Worm (Caenorhabditis elegans) whole organism, midembryonic: ENCODE results near the gene T08B1.1.

Source experiments
- T22C8.4 ChIP-seq: fragments of 200-800 bp; sonication (Bioruptor generic); IDR thresholded peaks from 2 replicates; pipeline ENCODE4 v1.3.6; 2022; ENCODE audit warnings: missing genetic modification characterization, missing compliant biosample characterization
- cog-1 ChIP-seq: sonication (generic microtip); optimal IDR thresholded peaks from 2 replicates; lab custom pipeline; 2016; ENCODE audit warnings: missing genetic modification characterization, missing compliant biosample characterization
- flt-1 ChIP-seq: fragments of 200-800 bp; sonication (Bioruptor generic); IDR thresholded peaks from 2 replicates; pipeline ENCODE4 v1.3.6; 2022; ENCODE audit warnings: missing genetic modification characterization, missing compliant biosample characterization
- klf-2 ChIP-seq: fragments of 200-800 bp; sonication (Bioruptor generic); conservative IDR thresholded peaks from 2 replicates; pipeline ENCODE4 v1.3.6; 2022; ENCODE audit warnings: missing genetic modification reagents, missing genetic modification characterization, missing compliant biosample characterization
- med-1 ChIP-seq: sonication (generic microtip); optimal IDR thresholded peaks from 2 replicates; lab custom pipeline; 2017; ENCODE audit warnings: missing genetic modification characterization, mild to moderate bottlenecking, missing compliant biosample characterization, antibody characterized with exemption, missing genetic modification reagents; ENCODE audit not compliant: insufficient read depth
- ref-1 ChIP-seq: fragments of 200-800 bp; sonication (Bioruptor generic); conservative IDR thresholded peaks from 2 replicates; pipeline ENCODE4 v1.3.6; 2022; ENCODE audit warnings: missing genetic modification reagents, missing genetic modification characterization, missing compliant biosample characterization
- tab-1 ChIP-seq: fragments of 200-800 bp; sonication (Bioruptor generic); IDR thresholded peaks from 2 replicates; pipeline ENCODE4 v1.3.6; 2022; ENCODE audit warnings: missing genetic modification characterization, missing compliant biosample characterization
- ztf-23 ChIP-seq: fragments of 200-800 bp; sonication (Bioruptor generic); IDR thresholded peaks from 2 replicates; pipeline ENCODE4 v1.3.6; 2022; ENCODE audit warnings: missing genetic modification reagents, missing genetic modification characterization, missing compliant biosample characterization
- ztf-29 ChIP-seq: fragments of 200-800 bp; sonication (Bioruptor generic); IDR thresholded peaks from 2 replicates; pipeline ENCODE4 v1.3.6; 2022; ENCODE audit warnings: missing genetic modification reagents, missing genetic modification characterization, missing compliant biosample characterization

- TF ChIP-seq tab-1 (GFP tag; lab: Robert Waterston, UW) (no peak), ztf-23 (no peak), ref-1 (GFP tag; lab: Robert Waterston, UW) (no peak), ztf-29 (GFP tag; lab: Robert Waterston, UW) (no peak), flt-1 (GFP tag; lab: Robert Waterston, UW) (no peak), med-1 (no peak), klf-2 (GFP tag; lab: Robert Waterston, UW) (no peak), T22C8.4 (GFP tag; lab: Robert Waterston, UW) (no peak), cog-1 (tag; lab: Kevin White, UChicago) (no peak)
Measured at ce11 chrV:2008412-2008811, 21.6 kb upstream of the T08B1.1 start.
